Worm (Caenorhabditis elegans): ENCODE data around the gene C14B1.12.

C14B1.12 gene

ce11 chrIII:3735509-3736255, 10.9 kb upstream of the C14B1.12 start:
- TF ChIP-seq ama-1 (optimal IDR thresholded peaks at IDR 0.05) (peak; percentile 80), C34F6.9 (tag; optimal IDR thresholded peaks at IDR 0.05) (peak; percentile 20), nhr-25 (tag; optimal IDR thresholded peaks at IDR 0.05) (no peak), peb-1 (tag; optimal IDR thresholded peaks at IDR 0.05) (no peak), lsy-2 (tag; optimal IDR thresholded peaks at IDR 0.05) (peak in 1 of 2 experiments; percentile 21), nhr-129 (tag; optimal IDR thresholded peaks at IDR 0.05) (peak; percentile 20), skn-1 (tag; optimal IDR thresholded peaks at IDR 0.05) (no peak)

ce11 chrIII:3734990-3735389, 10.2 kb upstream of the C14B1.12 start, which contains the start of gene evl-18:
evl-18 (minus strand) TSS chrIII:3735039.
- TF ChIP-seq egl-27 (tag; optimal IDR thresholded peaks at IDR 0.05) (no peak), unc-55 (GFP tag; optimal IDR thresholded peaks at IDR 0.05) (peak; percentile 43), nhr-21 (tag; optimal IDR thresholded peaks at IDR 0.05) (no peak), ceh-16 (tag; optimal IDR thresholded peaks at IDR 0.05) (no peak), zag-1 (tag; optimal IDR thresholded peaks at IDR 0.05) (no peak), alr-1 (tag; optimal IDR thresholded peaks at IDR 0.05) (no peak), aly-2 (tag; optimal IDR thresholded peaks at IDR 0.05) (no peak), sem-4 (tag; optimal IDR thresholded peaks at IDR 0.05) (no peak), unc-62 (GFP tag; optimal IDR thresholded peaks at IDR 0.05) (no peak), ceh-82 (tag; optimal IDR thresholded peaks at IDR 0.05) (no peak), elt-1 (tag; optimal IDR thresholded peaks at IDR 0.05) (no peak), sma-3 (GFP tag; optimal IDR thresholded peaks at IDR 0.05) (no peak), ztf-1 (GFP tag; conservative IDR thresholded peaks at IDR 0.05) (no peak), mdl-1 (tag; optimal IDR thresholded peaks at IDR 0.05) (no peak), R02D3.7 (tag; optimal IDR thresholded peaks at IDR 0.05) (no peak), F13H6.1 (tag; optimal IDR thresholded peaks at IDR 0.05) (no peak), ama-1 (optimal IDR thresholded peaks at IDR 0.05) (no peak), Y55F3AM.14 (GFP tag; optimal IDR thresholded peaks at IDR 0.05) (no peak), snpc-4 (tag; optimal IDR thresholded peaks at IDR 0.05) (no peak), nhr-25 (tag; optimal IDR thresholded peaks at IDR 0.05) (no peak), nhr-12 (tag; optimal IDR thresholded peaks at IDR 0.05) (no peak), lsy-2 (tag; optimal IDR thresholded peaks at IDR 0.05) (peak in 1 of 2 experiments; percentile 30), gmeb-1 (tag; optimal IDR thresholded peaks at IDR 0.05) (peak; percentile 38), nhr-6 (tag; optimal IDR thresholded peaks at IDR 0.05) (no peak), nhr-129 (tag; optimal IDR thresholded peaks at IDR 0.05) (peak; percentile 9), C34F6.9 (tag; optimal IDR thresholded peaks at IDR 0.05) (peak; percentile 49), lin-39 (tag; optimal IDR thresholded peaks at IDR 0.05) (no peak), mbf-1 (tag; optimal IDR thresholded peaks at IDR 0.05) (no peak)

- TF ChIP-seq nhr-129 (tag; optimal IDR thresholded peaks at IDR 0.05), result peak; percentile 16
- no peak for TF ChIP-seq ztf-1 (GFP tag; conservative IDR thresholded peaks at IDR 0.05)
- TF ChIP-seq unc-55 (GFP tag; optimal IDR thresholded peaks at IDR 0.05), result peak; percentile 53
- peak; percentile 30 for TF ChIP-seq C34F6.9 (tag; optimal IDR thresholded peaks at IDR 0.05)
- no peak for TF ChIP-seq unc-39 (tag; optimal IDR thresholded peaks at IDR 0.05)
- no peak for TF ChIP-seq sem-4 (tag; optimal IDR thresholded peaks at IDR 0.05)
- no peak for TF ChIP-seq lin-13 (GFP tag; optimal IDR thresholded peaks at IDR 0.05)
- no peak for TF ChIP-seq skn-1 (tag; optimal IDR thresholded peaks at IDR 0.05)
- peak in 1 of 2 experiments; percentile 3 for TF ChIP-seq lsy-2 (tag; optimal IDR thresholded peaks at IDR 0.05)
- TF ChIP-seq nhr-77 (tag; optimal IDR thresholded peaks at IDR 0.05), result no peak
Observed at ce11 chrIII:3734007-3734406, 9.2 kb upstream of the C14B1.12 start, which contains the start of gene F34D10.3. F34D10.3 (plus strand) TSS chrIII:3734255.

- TF ChIP-seq ztf-1 (GFP tag; conservative IDR thresholded peaks at IDR 0.05) (no peak), peb-1 (tag; optimal IDR thresholded peaks at IDR 0.05) (no peak), ama-1 (optimal IDR thresholded peaks at IDR 0.05) (no peak), sma-3 (GFP tag; optimal IDR thresholded peaks at IDR 0.05) (no peak), R02D3.7 (tag; optimal IDR thresholded peaks at IDR 0.05) (no peak), ceh-82 (tag; optimal IDR thresholded peaks at IDR 0.05) (no peak), skn-1 (tag; optimal IDR thresholded peaks at IDR 0.05) (no peak), gmeb-1 (tag; optimal IDR thresholded peaks at IDR 0.05) (no peak), nhr-6 (tag; optimal IDR thresholded peaks at IDR 0.05) (no peak), ztf-4 (tag; optimal IDR thresholded peaks at IDR 0.05) (no peak), nhr-12 (tag; optimal IDR thresholded peaks at IDR 0.05) (no peak), unc-39 (tag; optimal IDR thresholded peaks at IDR 0.05) (no peak), mbf-1 (tag; optimal IDR thresholded peaks at IDR 0.05) (no peak), nhr-25 (tag; optimal IDR thresholded peaks at IDR 0.05) (no peak), unc-55 (GFP tag; optimal IDR thresholded peaks at IDR 0.05) (no peak), F13H6.1 (tag; optimal IDR thresholded peaks at IDR 0.05) (no peak), elt-3 (tag; optimal IDR thresholded peaks at IDR 0.05) (no peak), unc-62 (GFP tag; optimal IDR thresholded peaks at IDR 0.05) (no peak), nhr-11 (tag; optimal IDR thresholded peaks at IDR 0.05) (no peak)
Observed at ce11 chrIII:3730475-3730874, 5.7 kb upstream of the C14B1.12 start, which contains the start of gene F34D10.8. F34D10.8 (plus strand) TSS chrIII:3730775.

All from whole organism, L2 larva.